Fruit fly (Drosophila melanogaster) whole organism, pupa: ENCODE measurements around the gene Rai1.

ENCODE experiments used
- CG17806 ChIP-seq: fragments of 200-800 bp; sonication (Bioruptor generic); optimal IDR thresholded peaks from 2 replicates; lab custom pipeline; 2018; ENCODE audit warnings: missing biosample characterization, mild to moderate bottlenecking, missing genetic modification characterization, moderate library complexity
- CG32121 ChIP-seq: fragments of 200-800 bp; sonication (Bioruptor generic); IDR thresholded peaks from 2 replicates; pipeline ENCODE4 v1.3.6; 2022; ENCODE audit warnings: missing biosample characterization, missing genetic modification characterization
- CG34367 ChIP-seq: fragments of 200-800 bp; sonication (Bioruptor generic); optimal IDR thresholded peaks from 2 replicates; lab custom pipeline; 2018; ENCODE audit warnings: missing biosample characterization, mild to moderate bottlenecking, missing genetic modification characterization
- D1 ChIP-seq: fragments of 200-800 bp; sonication (Bioruptor generic); optimal IDR thresholded peaks from 2 replicates; lab custom pipeline; 2018; ENCODE audit warnings: missing biosample characterization, mild to moderate bottlenecking, missing genetic modification characterization, moderate library complexity
- EcR ChIP-seq: fragments of 200-800 bp; sonication (Bioruptor generic); optimal IDR thresholded peaks from 3 replicates; lab custom pipeline; 2019; ENCODE audit warnings: missing biosample characterization, missing genetic modification characterization, mild to moderate bottlenecking, moderate library complexity, missing genetic modification reagents
- Pif1B ChIP-seq: fragments of 200-800 bp; sonication (Bioruptor generic); optimal IDR thresholded peaks from 3 replicates; lab custom pipeline; 2016; ENCODE audit warnings: missing biosample characterization, missing genetic modification characterization
- Snoo ChIP-seq: fragments of 200-800 bp; sonication (Bioruptor generic); optimal IDR thresholded peaks from 3 replicates; lab custom pipeline; 2017; ENCODE audit warnings: missing biosample characterization, mild to moderate bottlenecking, missing genetic modification characterization, inconsistent platforms
- gl ChIP-seq: fragments of 200-800 bp; sonication (Bioruptor generic); optimal IDR thresholded peaks from 2 replicates; lab custom pipeline; 2018; ENCODE audit warnings: missing biosample characterization, mild to moderate bottlenecking, missing genetic modification characterization
- rn ChIP-seq: fragments of 200-800 bp; sonication (Bioruptor generic); IDR thresholded peaks from 2 replicates; pipeline ENCODE4 v1.3.6; 2022; ENCODE audit warnings: missing biosample characterization, missing genetic modification characterization

DNA sequence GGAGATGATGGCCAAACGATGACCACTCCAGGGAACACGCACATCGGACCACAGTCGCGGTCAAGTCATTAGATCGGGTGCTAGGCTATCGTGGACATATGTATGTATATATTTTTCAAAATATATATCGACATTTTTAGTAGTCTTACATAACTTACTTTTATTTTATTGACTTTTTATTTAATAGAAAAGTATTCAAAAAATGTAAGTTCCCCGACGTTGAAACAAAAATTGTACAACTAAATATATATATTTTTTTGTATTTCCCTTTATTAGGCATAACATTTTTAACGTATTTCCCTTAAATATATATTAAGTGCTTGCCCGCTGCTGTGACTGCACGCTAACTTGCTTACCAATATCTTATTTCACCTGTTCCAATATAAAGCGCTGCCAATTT, 12.0 kb upstream of the Rai1 start:
- no peak for TF ChIP-seq EcR (GFP tag; lab: Kevin White, UChicago)
- peak; percentile 64; the same call in 1 of the 2 replicates for TF ChIP-seq CG32121
- TF ChIP-seq Snoo (tag; lab: Kevin White, UChicago), result peak; percentile 25
- TF ChIP-seq D1 (tag; lab: Kevin White, UChicago), result no peak
- TF ChIP-seq Pif1B, result peak; percentile 11
- TF ChIP-seq rn, result no peak
- TF ChIP-seq CG34367, result no peak
- peak; percentile 19 for TF ChIP-seq CG17806 (tag; lab: Kevin White, UChicago)
- no peak for TF ChIP-seq gl (tag; lab: Kevin White, UChicago)
